Fruit fly (Drosophila melanogaster) whole organism, prepupa: ENCODE measurements around the gene RpL18.

Experiments used
- Blimp-1 ChIP-seq: fragments of 200-800 bp; sonication (Bioruptor generic); optimal IDR thresholded peaks from 3 replicates; lab custom pipeline; 2017; ENCODE audit warnings: missing biosample characterization, missing genetic modification characterization, mild to moderate bottlenecking, moderate library complexity, missing genetic modification reagents
- CG10631 ChIP-seq: fragments of 200-800 bp; sonication (Bioruptor generic); optimal IDR thresholded peaks from 2 replicates; lab custom pipeline; 2016; ENCODE audit warnings: missing biosample characterization, missing genetic modification characterization
- CG11762 ChIP-seq: fragments of 200-800 bp; sonication (Bioruptor generic); optimal IDR thresholded peaks from 3 replicates; lab custom pipeline; 2016; ENCODE audit warnings: missing biosample characterization, missing genetic modification characterization; ENCODE audit not compliant: insufficient read depth
- CG11902 ChIP-seq: fragments of 200-800 bp; sonication (Bioruptor generic); optimal IDR thresholded peaks from 3 replicates; lab custom pipeline; 2016; ENCODE audit warnings: missing biosample characterization, missing genetic modification characterization
- CG15336 ChIP-seq: fragments of 200-800 bp; sonication (Bioruptor generic); IDR thresholded peaks from 2 replicates; pipeline ENCODE4 v1.3.6; 2022; ENCODE audit warnings: missing biosample characterization, missing genetic modification characterization
- CG1621 ChIP-seq: fragments of 200-800 bp; sonication (Bioruptor generic); optimal IDR thresholded peaks from 3 replicates; lab custom pipeline; 2018; ENCODE audit warnings: missing biosample characterization, mild to moderate bottlenecking, missing genetic modification characterization
- CG16779 ChIP-seq: fragments of 200-800 bp; sonication (Bioruptor generic); optimal IDR thresholded peaks from 3 replicates; lab custom pipeline; 2017; ENCODE audit warnings: missing biosample characterization, mild to moderate bottlenecking, missing genetic modification characterization
- CG3032 ChIP-seq: fragments of 200-800 bp; optimal IDR thresholded peaks from 2 replicates; lab custom pipeline; 2019; ENCODE audit warnings: missing biosample characterization, mild to moderate bottlenecking, missing genetic modification characterization, moderate library complexity
- CG31627 ChIP-seq: fragments of 200-800 bp; sonication (Bioruptor generic); optimal IDR thresholded peaks from 3 replicates; lab custom pipeline; 2016; ENCODE audit warnings: missing biosample characterization, missing genetic modification characterization
- CG32006 ChIP-seq: fragments of 200-800 bp; sonication (Bioruptor generic); optimal IDR thresholded peaks from 3 replicates; lab custom pipeline; 2017; ENCODE audit warnings: missing biosample characterization, mild to moderate bottlenecking, missing genetic modification characterization
- CG34406 ChIP-seq: fragments of 200-800 bp; sonication (Bioruptor generic); optimal IDR thresholded peaks from 3 replicates; lab custom pipeline; 2016; ENCODE audit warnings: missing biosample characterization, missing genetic modification characterization
- CG3919 ChIP-seq: fragments of 200-800 bp; sonication (Bioruptor generic); optimal IDR thresholded peaks from 3 replicates; lab custom pipeline; 2016; ENCODE audit warnings: missing biosample characterization, missing genetic modification characterization
- CG4318 ChIP-seq: fragments of 200-800 bp; sonication (Bioruptor generic); optimal IDR thresholded peaks from 3 replicates; lab custom pipeline; 2017; ENCODE audit warnings: missing biosample characterization, mild to moderate bottlenecking, missing genetic modification characterization
- CG6163 ChIP-seq: fragments of 200-800 bp; sonication (Bioruptor generic); IDR thresholded peaks from 3 replicates; pipeline ENCODE4 v1.3.6; 2022; ENCODE audit warnings: missing biosample characterization, missing genetic modification characterization
- CG6276 ChIP-seq: fragments of 200-800 bp; sonication (Bioruptor generic); optimal IDR thresholded peaks from 2 replicates; lab custom pipeline; 2017; ENCODE audit warnings: missing biosample characterization, mild to moderate bottlenecking, missing genetic modification characterization
- CG6792 ChIP-seq: fragments of 200-800 bp; sonication (Bioruptor generic); optimal IDR thresholded peaks from 3 replicates; lab custom pipeline; 2016; ENCODE audit warnings: missing biosample characterization, missing genetic modification characterization
- CG6808 ChIP-seq: fragments of 200-800 bp; sonication (Bioruptor generic); optimal IDR thresholded peaks from 3 replicates; lab custom pipeline; 2017; ENCODE audit warnings: missing biosample characterization, missing genetic modification characterization, mild to moderate bottlenecking, moderate library complexity, missing genetic modification reagents
- CG6854 ChIP-seq: fragments of 200-800 bp; sonication (Bioruptor generic); optimal IDR thresholded peaks from 2 replicates; lab custom pipeline; 2017; ENCODE audit warnings: missing biosample characterization, mild to moderate bottlenecking, missing genetic modification characterization
- CG8119 ChIP-seq: fragments of 200-800 bp; sonication (Bioruptor generic); IDR thresholded peaks from 3 replicates; pipeline ENCODE4 v1.3.6; 2022; ENCODE audit warnings: missing biosample characterization, missing genetic modification characterization
- CG8632 ChIP-seq: fragments of 200-800 bp; sonication (Bioruptor generic); optimal IDR thresholded peaks from 3 replicates; lab custom pipeline; 2016; ENCODE audit warnings: missing biosample characterization, missing genetic modification characterization
- CG9139 ChIP-seq: fragments of 200-800 bp; sonication (Bioruptor generic); optimal IDR thresholded peaks from 3 replicates; lab custom pipeline; 2017; ENCODE audit warnings: missing biosample characterization, mild to moderate bottlenecking, missing genetic modification characterization
- Eip75B ChIP-seq: fragments of 200-800 bp; sonication (Bioruptor generic); optimal IDR thresholded peaks from 3 replicates; lab custom pipeline; 2016; ENCODE audit warnings: missing biosample characterization, missing genetic modification characterization
- Eip78C ChIP-seq: fragments of 200-800 bp; sonication (Bioruptor generic); peaks from one replicate; lab custom pipeline; 2016; ENCODE audit warnings: missing biosample characterization, missing genetic modification characterization
- Ets21C ChIP-seq: fragments of 200-800 bp; sonication (Bioruptor generic); optimal IDR thresholded peaks from 3 replicates; lab custom pipeline; 2016; ENCODE audit warnings: missing biosample characterization, missing genetic modification characterization
- Ets96B ChIP-seq: fragments of 200-800 bp; optimal IDR thresholded peaks from 2 replicates; lab custom pipeline; 2019; ENCODE audit warnings: missing biosample characterization, mild to moderate bottlenecking, missing genetic modification characterization, moderate library complexity
- Gug ChIP-seq: fragments of 200-800 bp; sonication (Bioruptor generic); IDR thresholded peaks from 2 replicates; pipeline ENCODE4 v1.3.6; 2022; ENCODE audit warnings: missing biosample characterization, missing genetic modification characterization
- Hr38 ChIP-seq: sonication (Bioruptor generic); optimal IDR thresholded peaks from 2 replicates; lab custom pipeline; 2016; ENCODE audit warnings: missing biosample characterization, missing genetic modification characterization
- Hr39 ChIP-seq: fragments of 200-800 bp; sonication (Bioruptor generic); optimal IDR thresholded peaks from 2 replicates; lab custom pipeline; 2016; ENCODE audit warnings: missing biosample characterization, missing genetic modification characterization
- Hr4 ChIP-seq: fragments of 200-800 bp; sonication (Bioruptor generic); optimal IDR thresholded peaks from 3 replicates; lab custom pipeline; 2016; ENCODE audit warnings: missing biosample characterization, missing genetic modification characterization
- Lpt ChIP-seq: fragments of 200-800 bp; sonication (Bioruptor generic); optimal IDR thresholded peaks from 3 replicates; lab custom pipeline; 2016; ENCODE audit warnings: missing biosample characterization, missing genetic modification characterization
- Met ChIP-seq: fragments of 200-800 bp; sonication (Bioruptor generic); optimal IDR thresholded peaks from 3 replicates; lab custom pipeline; 2016; ENCODE audit warnings: missing biosample characterization, missing genetic modification characterization
- OdsH ChIP-seq: fragments of 200-800 bp; sonication (Bioruptor generic); optimal IDR thresholded peaks from 3 replicates; lab custom pipeline; 2016; ENCODE audit warnings: missing biosample characterization, missing genetic modification characterization
- Smox ChIP-seq: fragments of 200-800 bp; sonication (Bioruptor generic); optimal IDR thresholded peaks from 3 replicates; lab custom pipeline; 2016; ENCODE audit warnings: missing biosample characterization, missing genetic modification characterization
- Sox102F ChIP-seq: fragments of 200-800 bp; sonication (Bioruptor generic); optimal IDR thresholded peaks from 2 replicates; lab custom pipeline; 2016; ENCODE audit warnings: missing biosample characterization, mild to moderate bottlenecking, missing genetic modification characterization
- Sox14 ChIP-seq: fragments of 200-800 bp; sonication (Bioruptor generic); optimal IDR thresholded peaks from 3 replicates; lab custom pipeline; 2016; ENCODE audit warnings: missing biosample characterization, missing genetic modification characterization
- Sox15 ChIP-seq: fragments of 200-800 bp; sonication (Bioruptor generic); optimal IDR thresholded peaks from 3 replicates; lab custom pipeline; 2016; ENCODE audit warnings: missing biosample characterization, missing genetic modification characterization
- achi ChIP-seq: fragments of 200-800 bp; sonication (Bioruptor generic); optimal IDR thresholded peaks from 3 replicates; lab custom pipeline; 2016; ENCODE audit warnings: missing biosample characterization, missing genetic modification characterization
- acj6 ChIP-seq: fragments of 200-800 bp; sonication (Bioruptor generic); optimal IDR thresholded peaks from 3 replicates; lab custom pipeline; 2016; ENCODE audit warnings: missing biosample characterization, missing genetic modification characterization
- cyc ChIP-seq: fragments of 200-800 bp; sonication (Bioruptor generic); optimal IDR thresholded peaks from 3 replicates; lab custom pipeline; 2016; ENCODE audit warnings: missing biosample characterization, missing genetic modification characterization
- dac ChIP-seq: fragments of 200-800 bp; sonication (Bioruptor generic); optimal IDR thresholded peaks from 2 replicates; lab custom pipeline; 2017; ENCODE audit warnings: missing biosample characterization, mild to moderate bottlenecking, missing genetic modification characterization
- dsx ChIP-seq: fragments of 200-800 bp; optimal IDR thresholded peaks from 3 replicates; lab custom pipeline; 2019; ENCODE audit warnings: missing biosample characterization, mild to moderate bottlenecking, missing genetic modification characterization, moderate library complexity; ENCODE audit not compliant: poor library complexity, severe bottlenecking
- eg ChIP-seq: fragments of 200-800 bp; sonication (Bioruptor generic); IDR thresholded peaks from 3 replicates; pipeline ENCODE4 v1.3.6; 2022; ENCODE audit warnings: missing biosample characterization, missing genetic modification characterization
- esn ChIP-seq: fragments of 200-800 bp; sonication (Bioruptor generic); optimal IDR thresholded peaks from 2 replicates; lab custom pipeline; 2016; ENCODE audit warnings: missing biosample characterization, mild to moderate bottlenecking, missing genetic modification characterization, moderate library complexity
- fd59A ChIP-seq: fragments of 200-800 bp; sonication (Bioruptor generic); optimal IDR thresholded peaks from 2 replicates; lab custom pipeline; 2017; ENCODE audit warnings: missing biosample characterization, mild to moderate bottlenecking, missing genetic modification characterization, missing genetic modification reagents
- fd85E ChIP-seq: fragments of 200-800 bp; sonication (Bioruptor generic); optimal IDR thresholded peaks from 3 replicates; lab custom pipeline; 2016; ENCODE audit warnings: missing biosample characterization, missing genetic modification characterization
- fkh ChIP-seq: fragments of 200-800 bp; sonication (Bioruptor generic); optimal IDR thresholded peaks from 3 replicates; lab custom pipeline; 2017; ENCODE audit warnings: missing biosample characterization, mild to moderate bottlenecking, missing genetic modification characterization, moderate library complexity
- net ChIP-seq: fragments of 200-800 bp; sonication (Bioruptor generic); optimal IDR thresholded peaks from 3 replicates; lab custom pipeline; 2016; ENCODE audit warnings: missing biosample characterization, missing genetic modification characterization
- pdm3 ChIP-seq: fragments of 200-800 bp; sonication (Bioruptor generic); optimal IDR thresholded peaks from 3 replicates; lab custom pipeline; 2016; ENCODE audit warnings: missing biosample characterization, missing genetic modification characterization
- salr ChIP-seq, 2 experiments: fragments of 200-800 bp; sonication (Bioruptor generic); optimal IDR thresholded peaks; 3 replicates each; lab custom pipeline; 2016 to 2018; ENCODE audit warnings: missing biosample characterization in 2 of 2, missing genetic modification characterization in 2 of 2, mild to moderate bottlenecking in 1 of 2
- spab ChIP-seq: fragments of 200-800 bp; sonication (Bioruptor generic); optimal IDR thresholded peaks from 2 replicates; lab custom pipeline; 2017; ENCODE audit warnings: missing biosample characterization, mild to moderate bottlenecking, missing genetic modification characterization, missing genetic modification reagents
- topi ChIP-seq: fragments of 200-800 bp; sonication (Bioruptor generic); optimal IDR thresholded peaks from 3 replicates; lab custom pipeline; 2016; ENCODE audit warnings: missing biosample characterization, missing genetic modification characterization
- vri ChIP-seq: fragments of 200-800 bp; sonication (Bioruptor generic); optimal IDR thresholded peaks from 3 replicates; lab custom pipeline; 2016; ENCODE audit warnings: missing biosample characterization, mild to moderate bottlenecking, missing genetic modification characterization

Gene RpL18

DNA sequence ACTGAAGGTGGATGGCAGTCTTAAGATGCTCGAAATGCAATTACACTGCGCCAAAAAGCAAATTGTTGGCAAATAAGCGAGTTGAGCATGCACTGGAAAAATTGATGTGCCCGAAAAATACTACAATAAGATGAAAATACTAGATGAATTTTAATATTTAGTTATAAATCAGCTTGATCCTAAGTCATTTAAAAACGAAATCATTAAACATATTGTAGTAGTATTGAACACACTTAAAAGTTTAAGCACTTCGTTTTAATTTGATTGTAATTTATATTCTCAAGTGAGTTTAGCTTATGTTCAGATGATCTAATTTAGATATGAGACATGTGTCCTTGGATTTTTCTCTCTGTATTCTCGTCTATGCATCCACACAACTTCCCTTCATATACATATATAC is 21.3 kb upstream of the RpL18 start:
- peak in 1 of 2 experiments; percentile 23 for TF ChIP-seq salr (GFP tag; optimal IDR thresholded peaks at IDR 0.05; lab: Kevin White, UChicago)
- TF ChIP-seq esn (GFP tag; lab: Kevin White, UChicago), result peak; percentile 22
- TF ChIP-seq Hr38 (GFP tag; lab: Kevin White, UChicago), result no peak
- TF ChIP-seq Sox14 (GFP tag; lab: Kevin White, UChicago), result peak; percentile 6
- no peak for TF ChIP-seq cyc (GFP tag; lab: Kevin White, UChicago)
- peak; percentile 52 for TF ChIP-seq Ets96B (tag; lab: Kevin White, UChicago)
- TF ChIP-seq Sox102F (GFP tag; lab: Kevin White, UChicago), result no peak
- peak; percentile 7 for TF ChIP-seq CG16779 (tag; lab: Kevin White, UChicago)
- peak; percentile 41 for TF ChIP-seq CG11902 (GFP tag; lab: Kevin White, UChicago)
- peak; percentile 59; the same call in 1 of the 3 replicates for TF ChIP-seq CG6163 (GFP tag; lab: Robert Waterston, UW)
- TF ChIP-seq Blimp-1 (GFP tag; lab: Kevin White, UChicago), result no peak
- TF ChIP-seq CG6792 (GFP tag; lab: Kevin White, UChicago), result peak; percentile 28
- no peak for TF ChIP-seq CG1621 (tag; lab: Kevin White, UChicago)
- TF ChIP-seq Hr4 (GFP tag; lab: Kevin White, UChicago), result peak; percentile 63
- TF ChIP-seq Hr39 (GFP tag; lab: Kevin White, UChicago), result peak; percentile 7
- no peak for TF ChIP-seq fkh
- peak; percentile 51 for TF ChIP-seq CG10631 (GFP tag; lab: Kevin White, UChicago)
- peak; percentile 45 for TF ChIP-seq CG6276 (GFP tag; lab: Kevin White, UChicago)
- peak; percentile 56 for TF ChIP-seq CG32006 (GFP tag; lab: Kevin White, UChicago)
- peak; percentile 91 for TF ChIP-seq Eip78C (GFP tag; lab: Kevin White, UChicago)
- TF ChIP-seq CG4318, result peak; percentile 51
- peak; percentile 68 for TF ChIP-seq CG3032
- TF ChIP-seq spab (GFP tag; lab: Kevin White, UChicago), result peak; percentile 67
- TF ChIP-seq achi (GFP tag; lab: Kevin White, UChicago), result peak; percentile 53
- no peak for TF ChIP-seq fd85E
- no peak for TF ChIP-seq Lpt (GFP tag; lab: Kevin White, UChicago)
- TF ChIP-seq OdsH (GFP tag; lab: Kevin White, UChicago), result peak; percentile 56
- no peak for TF ChIP-seq Smox (GFP tag; lab: Kevin White, UChicago)
- no peak for TF ChIP-seq topi (GFP tag; lab: Kevin White, UChicago)
- peak; percentile 32 for TF ChIP-seq pdm3 (GFP tag; lab: Kevin White, UChicago)
- TF ChIP-seq CG11762 (GFP tag; lab: Kevin White, UChicago), result peak; percentile 43
- peak; percentile 45 for TF ChIP-seq CG9139
- peak; percentile 31 for TF ChIP-seq CG34406
- TF ChIP-seq CG8119 (GFP tag; lab: Robert Waterston, UW), result peak; percentile 63; the same call in 2 of the 3 replicates
- no peak for TF ChIP-seq vri (GFP tag; lab: Kevin White, UChicago)
- no peak for TF ChIP-seq Met
- TF ChIP-seq CG8632 (GFP tag; lab: Kevin White, UChicago), result peak; percentile 40
- TF ChIP-seq net (GFP tag; lab: Kevin White, UChicago), result peak; percentile 44
- TF ChIP-seq dac (GFP tag; lab: Kevin White, UChicago), result no peak
- peak; percentile 71 for TF ChIP-seq CG6808 (GFP tag; lab: Kevin White, UChicago)
- peak; percentile 21 for TF ChIP-seq fd59A (GFP tag; lab: Kevin White, UChicago)
- no peak for TF ChIP-seq CG31627 (GFP tag; lab: Kevin White, UChicago)
- TF ChIP-seq Sox15 (GFP tag; lab: Kevin White, UChicago), result no peak
- peak; percentile 69 for TF ChIP-seq CG15336 (GFP tag; lab: Robert Waterston, UW)
- no peak for TF ChIP-seq CG6854
- peak; percentile 25 for TF ChIP-seq Eip75B (GFP tag; lab: Kevin White, UChicago)
- TF ChIP-seq Ets21C (GFP tag; lab: Kevin White, UChicago), result no peak
- peak; percentile 23 for TF ChIP-seq acj6 (GFP tag; lab: Kevin White, UChicago)
- TF ChIP-seq eg, result peak; percentile 52; the same call in 2 of the 3 replicates
- peak; percentile 54 for TF ChIP-seq dsx (GFP tag; lab: Kevin White, UChicago)
- peak; percentile 15; the same call in 1 of the 2 replicates for TF ChIP-seq Gug (GFP tag; lab: Robert Waterston, UW)
- peak; percentile 65 for TF ChIP-seq CG3919
